Fruit fly (Drosophila melanogaster): ENCODE results near the gene mge.

mge gene

DNA sequence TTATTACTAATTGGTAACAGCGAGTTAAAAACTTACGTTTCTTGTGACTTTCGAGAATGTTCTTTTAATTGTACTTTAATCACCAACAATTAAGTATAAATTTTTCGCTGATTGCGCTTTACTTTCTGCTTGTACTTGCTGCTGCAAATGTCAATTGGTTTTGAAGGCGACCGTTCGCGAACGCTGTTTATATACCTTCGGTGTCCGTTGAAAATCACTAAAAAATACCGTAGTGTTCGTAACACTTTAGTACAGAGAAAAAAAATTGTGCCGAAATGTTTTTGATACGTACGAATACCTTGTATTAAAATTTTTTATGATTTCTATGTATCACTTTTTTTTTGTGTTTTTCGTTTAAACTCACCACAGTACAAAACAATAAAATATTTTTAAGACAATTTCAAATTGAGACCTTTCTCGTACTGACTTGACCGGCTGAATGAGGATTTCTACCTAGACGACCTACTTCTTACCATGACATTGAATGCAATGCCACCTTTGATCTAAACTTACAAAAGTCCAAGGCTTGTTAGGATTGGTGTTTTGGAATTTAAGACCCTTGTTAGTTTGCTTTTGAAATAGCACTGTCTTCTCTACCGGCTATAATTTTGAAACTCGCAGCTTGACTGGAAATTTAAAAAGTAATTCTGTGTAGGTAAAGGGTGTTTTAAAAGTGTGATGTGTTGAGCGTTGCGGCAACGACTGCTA is 7.1 kb downstream of the mge start, which contains the start of gene Ubi-p63E (continued):
- TF ChIP-seq NfI (GFP tag; optimal IDR thresholded peaks at IDR 0.05) (peak; percentile 55), Hr3 (GFP tag; optimal IDR thresholded peaks at IDR 0.05) (peak; percentile 56), gt (GFP tag; IDR thresholded peaks at IDR 0.05) (no peak), Bgb (GFP tag; IDR thresholded peaks at IDR 0.05; ENCODE audit: partially characterized antibody) (no peak), kay (GFP tag; optimal IDR thresholded peaks at IDR 0.05) (no peak), Camta (GFP tag; optimal IDR thresholded peaks at IDR 0.05) (peak; percentile 61), Dip3 (GFP tag; optimal IDR thresholded peaks at IDR 0.05) (peak; percentile 39), fu2 (GFP tag; optimal IDR thresholded peaks at IDR 0.05) (peak; percentile 70), prd (optimal IDR thresholded peaks at IDR 0.05) (no peak), prd (GFP tag; IDR thresholded peaks at IDR 0.05) (no peak), CG11723 (GFP tag; optimal IDR thresholded peaks at IDR 0.05) (peak; percentile 31), Dip2 (GFP tag; IDR thresholded peaks at IDR 0.05) (no peak), Adf1 (GFP tag; IDR thresholded peaks at IDR 0.05) (no peak), CG10321 (GFP tag; IDR thresholded peaks at IDR 0.05) (no peak), CG12942 (GFP tag; optimal IDR thresholded peaks at IDR 0.05) (peak; percentile 72), CG3281 (GFP tag; optimal IDR thresholded peaks at IDR 0.05) (peak; percentile 46), CG18599 (GFP tag; optimal IDR thresholded peaks at IDR 0.05) (peak; percentile 65), CG7987 (GFP tag; optimal IDR thresholded peaks at IDR 0.05) (peak; percentile 25), CG4730 (GFP tag; IDR thresholded peaks at IDR 0.05) (no peak), pzg (GFP tag; optimal IDR thresholded peaks at IDR 0.05) (peak; percentile 59), jumu (GFP tag; optimal IDR thresholded peaks at IDR 0.05) (peak; percentile 50), CG43689 (GFP tag; IDR thresholded peaks at IDR 0.05) (no peak), Fer3 (tag; optimal IDR thresholded peaks at IDR 0.05) (peak; percentile 60), en (GFP tag; optimal IDR thresholded peaks at IDR 0.05) (no peak), D19A (tag; optimal IDR thresholded peaks at IDR 0.05) (no peak), Jarid2 (GFP tag; optimal IDR thresholded peaks at IDR 0.05) (peak; percentile 64), Bdp1 (GFP tag; optimal IDR thresholded peaks at IDR 0.05) (peak; percentile 12), grau (tag; optimal IDR thresholded peaks at IDR 0.05) (peak; percentile 54), Opbp (GFP tag; IDR thresholded peaks at IDR 0.05; ENCODE audit: partially characterized antibody) (no peak), gcm (GFP tag; optimal IDR thresholded peaks at IDR 0.05) (no peak), sug (tag; optimal IDR thresholded peaks at IDR 0.05) (peak; percentile 12), inv (GFP tag; IDR thresholded peaks at IDR 0.05; ENCODE audit: partially characterized antibody) (no peak), Spps (tag; optimal IDR thresholded peaks at IDR 0.05) (no peak), Doc2 (GFP tag; IDR thresholded peaks at IDR 0.05) (no peak), CG12391 (tag; optimal IDR thresholded peaks at IDR 0.05) (peak; percentile 72), CG6254 (GFP tag; optimal IDR thresholded peaks at IDR 0.05) (no peak), CG12299 (tag; optimal IDR thresholded peaks at IDR 0.05) (peak; percentile 51), Sry-δ (GFP tag; optimal IDR thresholded peaks at IDR 0.05) (peak; percentile 38), repo (GFP tag; optimal IDR thresholded peaks at IDR 0.05) (peak; percentile 39), pum (GFP tag; optimal IDR thresholded peaks at IDR 0.05) (peak; percentile 75), Aef1 (GFP tag; IDR thresholded peaks at IDR 0.05) (no peak), zfh2 (GFP tag; optimal IDR thresholded peaks at IDR 0.05) (peak; percentile 50), her (GFP tag; optimal IDR thresholded peaks at IDR 0.05) (peak; percentile 64), H15 (GFP tag; IDR thresholded peaks at IDR 0.05) (no peak), CG11504 (tag; optimal IDR thresholded peaks at IDR 0.05) (peak; percentile 57), gsb (GFP tag; IDR thresholded peaks at IDR 0.05) (no peak), rib (GFP tag; IDR thresholded peaks at IDR 0.05) (no peak), cas (GFP tag; IDR thresholded peaks at IDR 0.05) (no peak), sens-2 (GFP tag; IDR thresholded peaks at IDR 0.05) (no peak), seq (GFP tag; IDR thresholded peaks at IDR 0.05) (no peak), Side (GFP tag; optimal IDR thresholded peaks at IDR 0.05) (peak; percentile 65)

Measured in whole organism, embryonic.